Worm (Caenorhabditis elegans) whole organism, young adult: ENCODE data around the gene C27B7.6.
A peak's percentile ranks its signal among the peaks of the same experiment; 100 is the strongest.

Experiments used
- B0035.1 ChIP-seq: sonication (generic microtip); optimal IDR thresholded peaks from 2 replicates; lab custom pipeline; 2016; ENCODE audit warnings: missing genetic modification characterization, mild to moderate bottlenecking, missing compliant biosample characterization, missing genotype, missing genetic modification reagents
- D2030.7 ChIP-seq: fragments of 200-800 bp; sonication (Bioruptor generic); IDR thresholded peaks from 2 replicates; pipeline ENCODE4 v1.3.6; 2022; ENCODE audit warnings: missing genetic modification reagents, missing genetic modification characterization, missing compliant biosample characterization
- F23B12.7 ChIP-seq: sonication (generic microtip); optimal IDR thresholded peaks from 2 replicates; lab custom pipeline; 2017; ENCODE audit warnings: missing genetic modification characterization, mild to moderate bottlenecking, missing compliant biosample characterization, antibody characterized with exemption, moderate library complexity; ENCODE audit not compliant: insufficient read depth
- F52B5.7 ChIP-seq: sonication (generic microtip); optimal IDR thresholded peaks from 2 replicates; lab custom pipeline; 2016; ENCODE audit warnings: mild to moderate bottlenecking, missing genetic modification characterization, missing compliant biosample characterization
- F57C9.4 ChIP-seq: sonication (generic microtip); optimal IDR thresholded peaks from 2 replicates; lab custom pipeline; 2017; ENCODE audit warnings: mild to moderate bottlenecking, missing genetic modification characterization, missing compliant biosample characterization
- K11D2.4 ChIP-seq: fragments of 200-800 bp; sonication (Bioruptor generic); IDR thresholded peaks from 2 replicates; pipeline ENCODE4 v1.3.6; 2022; ENCODE audit warnings: missing genetic modification reagents, missing genetic modification characterization, missing compliant biosample characterization
- T26A5.8 ChIP-seq: sonication (generic microtip); optimal IDR thresholded peaks from 2 replicates; lab custom pipeline; 2016; ENCODE audit warnings: missing genetic modification characterization, missing compliant biosample characterization
- Y53G8AR.9 ChIP-seq: fragments of 200-800 bp; sonication (Bioruptor generic); conservative IDR thresholded peaks from 2 replicates; pipeline ENCODE4 v1.3.6; 2022; ENCODE audit warnings: missing genetic modification reagents, missing genetic modification characterization, missing compliant biosample characterization
- akir-1 ChIP-seq: fragments of 200-800 bp; sonication (Bioruptor generic); optimal IDR thresholded peaks from 2 replicates; lab custom pipeline; 2018; ENCODE audit warnings: mild to moderate bottlenecking, missing genetic modification characterization, moderate library complexity, missing compliant biosample characterization
- athp-1 ChIP-seq: sonication (generic microtip); optimal IDR thresholded peaks from 2 replicates; lab custom pipeline; 2017; ENCODE audit warnings: mild to moderate bottlenecking, missing genetic modification characterization, missing compliant biosample characterization
- ccch-3 ChIP-seq: fragments of 200-800 bp; sonication (Bioruptor generic); optimal IDR thresholded peaks from 2 replicates; lab custom pipeline; 2018; ENCODE audit warnings: mild to moderate bottlenecking, missing genetic modification characterization, missing compliant biosample characterization
- cebp-1 ChIP-seq, 2 experiments: fragments of 200-800 bp in 1 of 2; sonication (Bioruptor generic) in 1 of 2; sonication (generic microtip) in 1 of 2; IDR thresholded peaks in 1 of 2; optimal IDR thresholded peaks in 1 of 2; 2 replicates each; pipeline versions ENCODE4 v1.3.6 to Lab custom; 2017 to 2022; ENCODE audit warnings: missing compliant biosample characterization in 2 of 2, missing genetic modification characterization in 2 of 2, mild to moderate bottlenecking in 1 of 2, missing genetic modification reagents in 1 of 2, moderate library complexity in 1 of 2
- ceh-27 ChIP-seq: fragments of 200-800 bp; sonication (Bioruptor generic); optimal IDR thresholded peaks from 2 replicates; lab custom pipeline; 2018; ENCODE audit warnings: mild to moderate bottlenecking, missing genetic modification characterization, moderate library complexity, missing compliant biosample characterization
- ceh-40 ChIP-seq: fragments of 200-800 bp; sonication (Bioruptor generic); IDR thresholded peaks from 2 replicates; pipeline ENCODE4 v1.3.6; 2022; ENCODE audit warnings: missing genetic modification characterization, missing compliant biosample characterization
- ceh-79 ChIP-seq: sonication (generic microtip); optimal IDR thresholded peaks from 2 replicates; lab custom pipeline; 2017; ENCODE audit warnings: mild to moderate bottlenecking, missing genetic modification characterization, missing compliant biosample characterization
- die-1 ChIP-seq: sonication (generic microtip); optimal IDR thresholded peaks from 2 replicates; lab custom pipeline; 2016; ENCODE audit warnings: missing genotype, mild to moderate bottlenecking, missing genetic modification characterization, missing compliant biosample characterization
- egl-44 ChIP-seq: fragments of 200-800 bp; sonication (Bioruptor generic); IDR thresholded peaks from 2 replicates; pipeline ENCODE4 v1.3.6; 2022; ENCODE audit warnings: missing genetic modification reagents, missing genetic modification characterization, missing compliant biosample characterization
- egrh-3 ChIP-seq: fragments of 200-800 bp; sonication (Bioruptor generic); IDR thresholded peaks from 2 replicates; pipeline ENCODE4 v1.3.6; 2022; ENCODE audit warnings: missing genetic modification reagents, missing genetic modification characterization, missing compliant biosample characterization
- ets-4 ChIP-seq: fragments of 200-800 bp; sonication (Bioruptor generic); optimal IDR thresholded peaks from 2 replicates; lab custom pipeline; 2018; ENCODE audit warnings: mild to moderate bottlenecking, missing genetic modification characterization, missing compliant biosample characterization
- gei-17 ChIP-seq: fragments of 200-800 bp; sonication (Bioruptor generic); optimal IDR thresholded peaks from 2 replicates; lab custom pipeline; 2018; ENCODE audit warnings: mild to moderate bottlenecking, missing genetic modification characterization, missing compliant biosample characterization
- hmg-20 ChIP-seq: fragments of 200-800 bp; sonication (Bioruptor generic); IDR thresholded peaks from 2 replicates; pipeline ENCODE4 v1.3.6; 2022; ENCODE audit warnings: missing genetic modification reagents, missing genetic modification characterization, missing compliant biosample characterization
- hrde-1 ChIP-seq: sonication (generic microtip); optimal IDR thresholded peaks from 2 replicates; lab custom pipeline; 2016; ENCODE audit warnings: missing genetic modification characterization, mild to moderate bottlenecking, missing compliant biosample characterization, moderate library complexity, missing genotype, missing genetic modification reagents, borderline replicate concordance
- lag-1 ChIP-seq: fragments of 200-800 bp; sonication (Bioruptor generic); IDR thresholded peaks from 2 replicates; pipeline ENCODE4 v1.3.6; 2022; ENCODE audit warnings: missing genetic modification reagents, missing genetic modification characterization, missing compliant biosample characterization
- let-526 ChIP-seq: fragments of 200-800 bp; sonication (Bioruptor generic); IDR thresholded peaks from 2 replicates; pipeline ENCODE4 v1.3.6; 2022; ENCODE audit warnings: missing genetic modification reagents, missing genetic modification characterization, missing compliant biosample characterization
- lin-40 ChIP-seq: sonication (generic microtip); optimal IDR thresholded peaks from 2 replicates; lab custom pipeline; 2016; ENCODE audit warnings: missing genetic modification characterization, mild to moderate bottlenecking, missing compliant biosample characterization, missing genotype, missing genetic modification reagents
- lsl-1 ChIP-seq: fragments of 200-800 bp; sonication (Bioruptor generic); optimal IDR thresholded peaks from 2 replicates; lab custom pipeline; 2018; ENCODE audit warnings: mild to moderate bottlenecking, missing genetic modification characterization, moderate library complexity, missing compliant biosample characterization
- madf-10 ChIP-seq: sonication (generic microtip); optimal IDR thresholded peaks from 2 replicates; lab custom pipeline; 2016; ENCODE audit warnings: mild to moderate bottlenecking, missing genetic modification characterization, missing compliant biosample characterization
- madf-3 ChIP-seq: fragments of 200-800 bp; sonication (Bioruptor generic); IDR thresholded peaks from 2 replicates; pipeline ENCODE4 v1.3.6; 2022; ENCODE audit warnings: missing genetic modification reagents, missing genetic modification characterization, missing compliant biosample characterization
- madf-8 ChIP-seq: fragments of 200-800 bp; sonication (Bioruptor generic); conservative IDR thresholded peaks from 2 replicates; pipeline ENCODE4 v1.3.6; 2022; ENCODE audit warnings: missing genetic modification reagents, missing genetic modification characterization, missing compliant biosample characterization
- nfya-1 ChIP-seq: sonication (generic microtip); optimal IDR thresholded peaks from 2 replicates; lab custom pipeline; 2017; ENCODE audit warnings: antibody characterized with exemption, missing compliant biosample characterization, missing genetic modification characterization, borderline replicate concordance; ENCODE audit not compliant: insufficient read depth
- nfyb-1 ChIP-seq: fragments of 200-800 bp; sonication (Bioruptor generic); IDR thresholded peaks from 2 replicates; pipeline ENCODE4 v1.3.6; 2022; ENCODE audit warnings: missing genetic modification reagents, missing genetic modification characterization, missing compliant biosample characterization
- nhr-80 ChIP-seq: sonication (generic microtip); optimal IDR thresholded peaks from 2 replicates; lab custom pipeline; 2016; ENCODE audit warnings: missing genetic modification characterization, missing compliant biosample characterization
- pbrm-1 ChIP-seq: fragments of 200-800 bp; sonication (Bioruptor generic); IDR thresholded peaks from 2 replicates; pipeline ENCODE4 v1.3.6; 2022; ENCODE audit warnings: missing genetic modification reagents, missing genetic modification characterization, missing compliant biosample characterization
- pha-4 ChIP-seq: fragments of 150-350 bp; sonication (generic microtip); optimal IDR thresholded peaks from 2 replicates; lab custom pipeline; 2014; ENCODE audit warnings: missing biosample characterization, missing genetic modification reagents, missing genetic modification characterization
- rcor-1 ChIP-seq: fragments of 200-800 bp; sonication (Bioruptor generic); IDR thresholded peaks from 2 replicates; pipeline ENCODE4 v1.3.6; 2022; ENCODE audit warnings: missing genetic modification reagents, missing genetic modification characterization, missing compliant biosample characterization
- repo-1 ChIP-seq: sonication (generic microtip); optimal IDR thresholded peaks from 2 replicates; lab custom pipeline; 2017; ENCODE audit warnings: mild to moderate bottlenecking, missing genetic modification characterization, missing compliant biosample characterization
- rpc-1 ChIP-seq, 2 experiments: fragments of 150-350 bp in 1 of 2; sonication (generic microtip) in 1 of 2; optimal IDR thresholded peaks; 2 replicates each; lab custom pipeline; 2014 to 2018; ENCODE audit warnings: missing biosample characterization in 1 of 2, missing genetic modification characterization in 1 of 2, missing genetic modification reagents in 1 of 2, missing genotype in 1 of 2
- sdz-38 ChIP-seq: sonication (generic microtip); optimal IDR thresholded peaks from 2 replicates; lab custom pipeline; 2016; ENCODE audit warnings: missing genotype, missing genetic modification characterization, missing compliant biosample characterization
- sea-2 ChIP-seq: fragments of 200-800 bp; sonication (Bioruptor generic); IDR thresholded peaks from 2 replicates; pipeline ENCODE4 v1.3.6; 2022; ENCODE audit warnings: missing genetic modification characterization, missing compliant biosample characterization
- somi-1 ChIP-seq: fragments of 200-800 bp; sonication (Bioruptor generic); optimal IDR thresholded peaks from 2 replicates; lab custom pipeline; 2018; ENCODE audit warnings: mild to moderate bottlenecking, missing genetic modification characterization, missing compliant biosample characterization
- tlf-1 ChIP-seq: fragments of 200-800 bp; sonication (Bioruptor generic); optimal IDR thresholded peaks from 2 replicates; lab custom pipeline; 2018; ENCODE audit warnings: mild to moderate bottlenecking, missing genetic modification characterization, missing compliant biosample characterization
- xnd-1 ChIP-seq: sonication (generic microtip); optimal IDR thresholded peaks from 2 replicates; lab custom pipeline; 2016; ENCODE audit warnings: missing genotype, missing genetic modification reagents, missing genetic modification characterization, missing compliant biosample characterization
- zim-3 ChIP-seq: sonication (generic microtip); optimal IDR thresholded peaks from 2 replicates; lab custom pipeline; 2017; ENCODE audit warnings: mild to moderate bottlenecking, missing genetic modification characterization, moderate library complexity, missing compliant biosample characterization
- ztf-22 ChIP-seq: fragments of 200-800 bp; sonication (Bioruptor generic); optimal IDR thresholded peaks from 2 replicates; lab custom pipeline; 2018; ENCODE audit warnings: mild to moderate bottlenecking, missing genetic modification characterization, moderate library complexity, missing compliant biosample characterization
- ztf-26 ChIP-seq: sonication (generic microtip); optimal IDR thresholded peaks from 2 replicates; lab custom pipeline; 2017; ENCODE audit warnings: missing genetic modification characterization, missing compliant biosample characterization
- ztf-3 ChIP-seq: fragments of 200-800 bp; sonication (Bioruptor generic); optimal IDR thresholded peaks from 2 replicates; lab custom pipeline; 2018; ENCODE audit warnings: mild to moderate bottlenecking, missing genetic modification characterization, missing compliant biosample characterization
- ztf-6 ChIP-seq: fragments of 200-800 bp; sonication (Bioruptor generic); IDR thresholded peaks from 2 replicates; pipeline ENCODE4 v1.3.6; 2022; ENCODE audit warnings: missing genetic modification reagents, missing genetic modification characterization, missing compliant biosample characterization

The C27B7.6 gene

DNA sequence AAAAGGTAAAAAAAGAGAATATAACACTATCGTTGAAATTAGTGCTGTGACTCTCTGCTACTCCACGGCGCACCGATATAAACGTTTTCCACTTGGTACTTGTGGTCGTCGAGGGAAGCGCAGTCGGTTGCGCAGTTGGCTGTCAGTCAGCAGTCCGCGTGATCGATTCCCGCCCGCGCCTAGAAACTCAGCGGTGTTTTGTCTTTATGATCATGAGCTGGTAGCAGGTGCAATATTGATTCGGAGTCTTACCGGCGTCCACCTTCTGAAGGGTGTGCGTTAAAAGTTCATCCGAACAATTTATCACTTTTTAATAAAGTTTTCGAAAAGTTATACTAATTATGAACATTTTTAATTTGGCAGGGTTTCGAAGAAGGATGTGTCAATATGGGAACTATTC lies 20.9 kb upstream of the C27B7.6 start (continued):
- TF ChIP-seq hrde-1 (tag; lab: Kevin White, UChicago) (peak; percentile 86), pbrm-1 (GFP tag; lab: Robert Waterston, UW) (peak; percentile 69), ceh-27 (peak; percentile 84), nhr-80 (tag; lab: Kevin White, UChicago) (peak; percentile 75), let-526 (GFP tag; lab: Robert Waterston, UW) (peak; percentile 50; the same call in 1 of the 2 replicates), ztf-3 (peak; percentile 65), F57C9.4 (tag; lab: Kevin White, UChicago) (peak; percentile 87), athp-1 (peak; percentile 96), nfya-1 (tag; lab: Kevin White, UChicago) (no peak), K11D2.4 (GFP tag; lab: Robert Waterston, UW) (no peak), egl-44 (GFP tag; lab: Robert Waterston, UW) (peak; percentile 94), egrh-3 (GFP tag; lab: Robert Waterston, UW) (peak; percentile 57), akir-1 (peak; percentile 32), pha-4 (tag; lab: Kevin White, UChicago) (no peak), sdz-38 (tag; lab: Kevin White, UChicago) (no peak), B0035.1 (tag; lab: Kevin White, UChicago) (peak; percentile 82), Y53G8AR.9 (GFP tag; lab: Robert Waterston, UW) (peak; percentile 76), sea-2 (peak; percentile 83), F23B12.7 (tag; lab: Kevin White, UChicago) (peak; percentile 92), zim-3 (tag; lab: Kevin White, UChicago) (peak; percentile 95), xnd-1 (tag; lab: Kevin White, UChicago) (peak; percentile 42), madf-8 (GFP tag; lab: Robert Waterston, UW) (0 out of 2 replicates have a peak, but pooled peaks have one; percentile 21), repo-1 (tag; lab: Kevin White, UChicago) (peak; percentile 94), gei-17 (peak; percentile 45), T26A5.8 (peak; percentile 86), ceh-40 (0 out of 2 replicates have a peak, but pooled peaks have one; percentile 54), lag-1 (GFP tag; lab: Robert Waterston, UW) (no peak), nfyb-1 (GFP tag; lab: Robert Waterston, UW) (peak; percentile 91), madf-3 (GFP tag; lab: Robert Waterston, UW) (peak; percentile 84), rcor-1 (GFP tag; lab: Robert Waterston, UW) (peak; percentile 91), madf-10 (tag; lab: Kevin White, UChicago) (peak; percentile 89), ztf-6 (GFP tag; lab: Robert Waterston, UW) (no peak), ets-4 (GFP tag; lab: Kevin White, UChicago) (peak; percentile 93), die-1 (tag; lab: Kevin White, UChicago) (peak; percentile 96), somi-1 (GFP tag; lab: Kevin White, UChicago) (peak; percentile 70), rpc-1 (optimal IDR thresholded peaks at IDR 0.05; lab: Kevin White, UChicago) (peak; percentile 94), rpc-1 (tag; optimal IDR thresholded peaks at IDR 0.05; lab: Kevin White, UChicago) (peak; percentile 91), ccch-3 (GFP tag; lab: Kevin White, UChicago) (peak; percentile 38), tlf-1 (GFP tag; lab: Kevin White, UChicago) (peak; percentile 74), lsl-1 (peak; percentile 66), ztf-22 (GFP tag; lab: Kevin White, UChicago) (peak; percentile 68), ceh-79 (tag; lab: Kevin White, UChicago) (peak; percentile 94), D2030.7 (GFP tag; lab: Robert Waterston, UW) (peak; percentile 52; the same call in 1 of the 2 replicates), F52B5.7 (tag; lab: Kevin White, UChicago) (peak; percentile 92), lin-40 (tag; lab: Kevin White, UChicago) (peak; percentile 84), hmg-20 (peak; percentile 70), ztf-26 (tag; lab: Kevin White, UChicago) (peak; percentile 78), cebp-1 (GFP tag; IDR thresholded peaks at IDR 0.05; lab: Robert Waterston, UW) (peak; percentile 27; the same call in 1 of the 2 replicates), cebp-1 (tag; optimal IDR thresholded peaks at IDR 0.05; lab: Kevin White, UChicago) (peak; percentile 86)
